Worm (Caenorhabditis elegans) whole organism, late embryonic: Measurements from ENCODE around the gene fat-7.

ENCODE experiments used
- ceh-31 ChIP-seq: sonication (generic microtip); optimal IDR thresholded peaks from 2 replicates; lab custom pipeline; 2016; ENCODE audit warnings: missing genetic modification characterization, missing compliant biosample characterization
- dmd-4 ChIP-seq: sonication (generic microtip); optimal IDR thresholded peaks from 2 replicates; lab custom pipeline; 2016; ENCODE audit warnings: borderline replicate concordance, missing genetic modification characterization, missing compliant biosample characterization
- lim-6 ChIP-seq: sonication (generic microtip); optimal IDR thresholded peaks from 2 replicates; lab custom pipeline; 2016; ENCODE audit warnings: missing genetic modification characterization, missing compliant biosample characterization
- pha-2 ChIP-seq: sonication (generic microtip); optimal IDR thresholded peaks from 2 replicates; lab custom pipeline; 2017; ENCODE audit warnings: mild to moderate bottlenecking, missing genetic modification characterization, missing compliant biosample characterization
- pqm-1 ChIP-seq: sonication (generic microtip); optimal IDR thresholded peaks from 2 replicates; lab custom pipeline; 2016; ENCODE audit warnings: missing genetic modification characterization, missing compliant biosample characterization

DNA sequence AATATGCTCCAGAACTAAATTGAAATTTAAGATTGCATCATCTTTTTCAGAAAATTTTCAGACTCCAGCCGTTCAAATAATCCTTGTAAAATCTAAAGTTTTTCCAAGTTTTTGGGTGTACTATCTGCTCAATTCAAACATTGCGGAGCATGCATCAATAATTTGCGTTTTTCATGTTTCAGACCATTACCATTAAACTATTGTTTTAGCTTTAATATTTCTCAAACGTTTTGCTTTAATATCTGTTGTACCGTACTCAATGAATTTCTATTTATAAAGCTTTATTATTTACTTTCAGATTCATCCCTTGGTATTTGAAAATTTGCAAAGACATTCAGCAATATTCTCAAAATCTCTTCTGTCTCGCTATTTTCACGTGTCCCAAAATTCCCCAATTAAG is 49.7 kb downstream of the fat-7 start, which contains the start of gene odr-2:
- no peak for TF ChIP-seq pqm-1
- no peak for TF ChIP-seq dmd-4 (tag; lab: Kevin White, UChicago)
- no peak for TF ChIP-seq pha-2 (tag; lab: Kevin White, UChicago)
- no peak for TF ChIP-seq ceh-31
- TF ChIP-seq lim-6 (tag; lab: Kevin White, UChicago): no peak
